Worm (Caenorhabditis elegans): ENCODE measurements around the gene K09E9.7.
A peak's percentile ranks its signal among the peaks of the same experiment; 100 is the strongest.

Gene K09E9.7

ce11 chrX:15666169-15666811 lies 25.6 kb downstream of the K09E9.7 start, which contains the start of gene pcdr-1:
TSS of gene pcdr-1 (plus strand) at chrX:15666761.
- TF ChIP-seq egl-43 (GFP tag; IDR thresholded peaks at IDR 0.05) (no peak), T26A8.4 (GFP tag; IDR thresholded peaks at IDR 0.05) (0 out of 2 replicates have a peak, but pooled peaks have one; percentile 22), aha-1 (tag) (peak; percentile 78), lin-15B (tag; optimal IDR thresholded peaks at IDR 0.05) (no peak), unc-62 (GFP tag; optimal IDR thresholded peaks at IDR 0.05 in 1 of 2) (peak in 1 of 2 experiments; percentile 27), unc-62 (tag; optimal IDR thresholded peaks at IDR 0.05) (no peak), dmd-9 (GFP tag; IDR thresholded peaks at IDR 0.05) (no peak), jun-1 (tag; optimal IDR thresholded peaks at IDR 0.05) (no peak), set-16 (GFP tag; IDR thresholded peaks at IDR 0.05) (no peak), lir-3 (tag; optimal IDR thresholded peaks at IDR 0.05) (no peak), attf-4 (tag; optimal IDR thresholded peaks at IDR 0.05) (no peak)

- TF ChIP-seq hlh-11 (tag; optimal IDR thresholded peaks at IDR 0.05), result peak; percentile 10
- no peak for TF ChIP-seq T20F7.1 (GFP tag; optimal IDR thresholded peaks at IDR 0.05)
- no peak for TF ChIP-seq egl-27 (tag; optimal IDR thresholded peaks at IDR 0.05)
Measured at ce11 chrX:15668053-15668599, 27.4 kb downstream of the K09E9.7 start.

ce11 chrX:15668695-15669094 lies 28.0 kb downstream of the K09E9.7 start:
- TF ChIP-seq aha-1 (tag) (peak; percentile 62), Y5F2A.4 (GFP tag; optimal IDR thresholded peaks at IDR 0.05) (no peak)

ce11 chrX:15675622-15676021 lies 34.9 kb downstream of the K09E9.7 start, which contains the start of gene F59D12.2:
TSS of gene F59D12.2 (minus strand) at chrX:15675722.
- TF ChIP-seq lin-13 (GFP tag; optimal IDR thresholded peaks at IDR 0.05), result no peak
- TF ChIP-seq dmd-8 (GFP tag; IDR thresholded peaks at IDR 0.05), result no peak
- no peak for TF ChIP-seq F44E2.7 (GFP tag; IDR thresholded peaks at IDR 0.05)
- no peak for TF ChIP-seq nhr-48 (tag; optimal IDR thresholded peaks at IDR 0.05)
- no peak for TF ChIP-seq attf-4 (tag; optimal IDR thresholded peaks at IDR 0.05)

ce11 chrX:15681393-15681792 lies 40.7 kb downstream of the K09E9.7 start, which contains the start of gene gpn-1:
TSS of gene gpn-1 (plus strand) at chrX:15681693.
- TF ChIP-seq zfp-2 (tag; optimal IDR thresholded peaks at IDR 0.05) (no peak), zip-2 (tag; optimal IDR thresholded peaks at IDR 0.05) (no peak), nhr-237 (tag; optimal IDR thresholded peaks at IDR 0.05) (no peak), nhr-42 (GFP tag; IDR thresholded peaks at IDR 0.05) (no peak), daf-19 (GFP tag; conservative IDR thresholded peaks at IDR 0.05) (no peak), ztf-11 (tag; optimal IDR thresholded peaks at IDR 0.05) (no peak), spr-3 (GFP tag; optimal IDR thresholded peaks at IDR 0.05) (no peak), lin-38 (GFP tag; IDR thresholded peaks at IDR 0.05) (no peak), F44E2.7 (GFP tag; IDR thresholded peaks at IDR 0.05) (no peak), dmd-9 (GFP tag; IDR thresholded peaks at IDR 0.05) (no peak), hif-1 (tag; optimal IDR thresholded peaks at IDR 0.05) (no peak), mdt-29 (GFP tag; IDR thresholded peaks at IDR 0.05) (no peak), F37D6.2 (tag; optimal IDR thresholded peaks at IDR 0.05) (no peak), lin-1 (GFP tag; IDR thresholded peaks at IDR 0.05) (no peak)

- TF ChIP-seq hlh-30 (tag; optimal IDR thresholded peaks at IDR 0.05; ENCODE audit: insufficient read depth), result peak; percentile 70
- no peak for TF ChIP-seq duxl-1 (tag; optimal IDR thresholded peaks at IDR 0.05; ENCODE audit: poor library complexity)
- TF ChIP-seq tag-97 (GFP tag; IDR thresholded peaks at IDR 0.05), result no peak
- peak; percentile 63 for TF ChIP-seq hlh-11 (tag; optimal IDR thresholded peaks at IDR 0.05)
- TF ChIP-seq zip-11 (GFP tag; IDR thresholded peaks at IDR 0.05), result no peak
- no peak for TF ChIP-seq lir-3 (tag; optimal IDR thresholded peaks at IDR 0.05)
- no peak for TF ChIP-seq daf-16 (GFP tag; optimal IDR thresholded peaks at IDR 0.05)
- TF ChIP-seq daf-16 (tag; optimal IDR thresholded peaks at IDR 0.05), result no peak
- TF ChIP-seq snpc-4 (tag; optimal IDR thresholded peaks at IDR 0.05), result no peak
- TF ChIP-seq mxl-3 (GFP tag; optimal IDR thresholded peaks at IDR 0.05), result peak; percentile 34
- no peak for TF ChIP-seq F37D6.2 (tag; optimal IDR thresholded peaks at IDR 0.05)
- peak; percentile 4 for TF ChIP-seq pqm-1 (tag; optimal IDR thresholded peaks at IDR 0.05)
- no peak for TF ChIP-seq T26A8.4 (GFP tag; IDR thresholded peaks at IDR 0.05)
- TF ChIP-seq fos-1 (tag; optimal IDR thresholded peaks at IDR 0.05), result no peak
- peak; percentile 71 for TF ChIP-seq dve-1 (tag; optimal IDR thresholded peaks at IDR 0.05; ENCODE audit: insufficient read depth)
- TF ChIP-seq ceh-44 (GFP tag; IDR thresholded peaks at IDR 0.05), result no peak
Measured at ce11 chrX:15689244-15689643, 48.5 kb downstream of the K09E9.7 start, which contains the start of gene C03H12.1. TSS of gene C03H12.1 (plus strand) at chrX:15689449.

Data from whole organism, L4 larva.